Worm (Caenorhabditis elegans): ENCODE measurements around the gene F35H8.12.
A peak's percentile ranks its signal among the peaks of the same experiment; 100 is the strongest.

DNA sequence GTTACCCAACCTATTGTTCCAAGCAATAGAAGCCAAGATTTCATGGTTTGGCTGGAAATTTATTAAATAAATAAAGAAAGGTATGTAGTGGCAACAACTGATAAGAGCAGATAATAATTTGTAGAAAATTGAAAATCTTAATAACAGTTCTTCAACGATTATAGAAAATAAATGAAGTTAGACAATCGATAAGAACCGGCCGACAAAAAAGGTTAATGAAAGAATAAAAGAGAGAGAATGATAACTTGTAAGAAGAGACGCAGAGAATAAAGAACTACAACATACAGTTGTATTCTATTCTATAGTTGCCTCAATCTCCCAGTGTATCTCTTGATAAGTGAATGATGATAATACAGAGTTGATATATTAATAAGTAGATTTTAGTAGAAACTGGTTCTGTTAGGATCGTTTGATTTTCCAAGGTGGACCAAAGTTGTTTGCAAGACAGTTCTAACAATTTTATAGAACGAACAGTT lies 35.1 kb downstream of the F35H8.12 start, which contains the start of gene ugt-58:
- TF ChIP-seq nhr-12 (tag; optimal IDR thresholded peaks at IDR 0.05): no peak
- TF ChIP-seq vab-15 (tag; optimal IDR thresholded peaks at IDR 0.05): no peak
- TF ChIP-seq C34B4.2 (tag; optimal IDR thresholded peaks at IDR 0.05): no peak
- peak; percentile 23 for TF ChIP-seq blmp-1 (tag; optimal IDR thresholded peaks at IDR 0.05)
- TF ChIP-seq irx-1 (tag; optimal IDR thresholded peaks at IDR 0.05): no peak
- no peak for TF ChIP-seq unc-62 (GFP tag; optimal IDR thresholded peaks at IDR 0.05)
- no peak for TF ChIP-seq fkh-10 (GFP tag; optimal IDR thresholded peaks at IDR 0.05)
- no peak for TF ChIP-seq snpc-4 (tag; optimal IDR thresholded peaks at IDR 0.05)
- no peak for TF ChIP-seq lin-39 (tag; optimal IDR thresholded peaks at IDR 0.05)
- no peak for TF ChIP-seq aly-2 (tag; optimal IDR thresholded peaks at IDR 0.05)
- peak; percentile 29 for TF ChIP-seq mep-1 (tag; optimal IDR thresholded peaks at IDR 0.05)
- TF ChIP-seq mef-2 (tag; optimal IDR thresholded peaks at IDR 0.05): no peak
- peak in 1 of 2 experiments; percentile 39 for TF ChIP-seq lin-35 (GFP tag; optimal IDR thresholded peaks at IDR 0.05)

All from whole organism, L1 larva.